Fruit fly (Drosophila melanogaster) whole organism, embryonic: ENCODE results near the gene Rab3-GEF.

Source experiments
- Asciz ChIP-seq: fragments of 200-800 bp; sonication (Bioruptor generic); optimal IDR thresholded peaks from 2 replicates; lab custom pipeline; 2017; ENCODE audit warnings: missing biosample characterization, mild to moderate bottlenecking, missing genetic modification characterization, missing genetic modification reagents
- Atf3 ChIP-seq: fragments of 200-800 bp; sonication (Bioruptor generic); optimal IDR thresholded peaks from 3 replicates; lab custom pipeline; 2016; ENCODE audit warnings: missing biosample characterization, missing genetic modification characterization
- Awh ChIP-seq: fragments of 200-800 bp; sonication (Bioruptor generic); IDR thresholded peaks from 2 replicates; pipeline ENCODE4, ENCODE4 v1.3.6; 2022; ENCODE audit warnings: missing biosample characterization, missing genetic modification characterization
- BEAF-32 ChIP-seq: fragments of 200-800 bp; sonication (Bioruptor generic); optimal IDR thresholded peaks from 3 replicates; lab custom pipeline; 2017; ENCODE audit warnings: missing biosample characterization, missing genetic modification characterization, mild to moderate bottlenecking, moderate library complexity, missing genetic modification reagents
- BtbVII ChIP-seq: fragments of 200-800 bp; sonication (Bioruptor generic); optimal IDR thresholded peaks from 3 replicates; lab custom pipeline; 2017; ENCODE audit warnings: missing biosample characterization, mild to moderate bottlenecking, missing genetic modification characterization
- C15 ChIP-seq: fragments of 200-800 bp; sonication (Bioruptor generic); IDR thresholded peaks from 3 replicates; pipeline ENCODE4 v1.3.6; 2022; ENCODE audit warnings: missing biosample characterization, missing genetic modification characterization
- CG10267 ChIP-seq: fragments of 200-800 bp; sonication (Bioruptor generic); optimal IDR thresholded peaks from 2 replicates; lab custom pipeline; 2018; ENCODE audit warnings: missing biosample characterization, mild to moderate bottlenecking, missing genetic modification characterization, moderate library complexity
- CG10321 ChIP-seq: fragments of 200-800 bp; sonication (Bioruptor generic); IDR thresholded peaks from 2 replicates; pipeline ENCODE4 v1.3.6; 2022; ENCODE audit warnings: missing biosample characterization, missing genetic modification characterization
- CG10565 ChIP-seq: fragments of 200-800 bp; sonication (Bioruptor generic); optimal IDR thresholded peaks from 3 replicates; lab custom pipeline; 2016; ENCODE audit warnings: missing biosample characterization, mild to moderate bottlenecking, missing genetic modification characterization
- CG10654 ChIP-seq: fragments of 200-800 bp; sonication (Bioruptor generic); optimal IDR thresholded peaks from 2 replicates; lab custom pipeline; 2016; ENCODE audit warnings: missing biosample characterization, missing genetic modification characterization
- CG11247 ChIP-seq: fragments of 200-800 bp; sonication (Bioruptor generic); IDR thresholded peaks from 2 replicates; pipeline ENCODE4 v1.3.6; 2022; ENCODE audit warnings: missing biosample characterization, missing genetic modification characterization
- CG13894 ChIP-seq: fragments of 200-800 bp; sonication (Bioruptor generic); optimal IDR thresholded peaks from 3 replicates; lab custom pipeline; 2018; ENCODE audit warnings: missing biosample characterization, mild to moderate bottlenecking, missing genetic modification characterization, moderate library complexity
- CG14014 ChIP-seq: fragments of 200-800 bp; sonication (Bioruptor generic); IDR thresholded peaks from 2 replicates; pipeline ENCODE4 v1.3.6; 2022; ENCODE audit warnings: missing biosample characterization, missing genetic modification characterization
- CG15011 ChIP-seq: fragments of 200-800 bp; sonication (Bioruptor generic); optimal IDR thresholded peaks from 3 replicates; lab custom pipeline; 2018; ENCODE audit warnings: missing biosample characterization, mild to moderate bottlenecking, missing genetic modification characterization
- CG15479 ChIP-seq: fragments of 200-800 bp; sonication (Bioruptor generic); optimal IDR thresholded peaks from 3 replicates; lab custom pipeline; 2019; ENCODE audit warnings: missing biosample characterization, mild to moderate bottlenecking, missing genetic modification characterization, moderate library complexity
- CG15514 ChIP-seq: fragments of 200-800 bp; sonication (Bioruptor generic); optimal IDR thresholded peaks from 3 replicates; lab custom pipeline; 2017; ENCODE audit warnings: missing biosample characterization, missing genetic modification characterization, mild to moderate bottlenecking, moderate library complexity, missing genetic modification reagents
- CG1603 ChIP-seq: fragments of 200-800 bp; sonication (Bioruptor generic); optimal IDR thresholded peaks from 2 replicates; lab custom pipeline; 2019; ENCODE audit warnings: missing biosample characterization, mild to moderate bottlenecking, missing genetic modification characterization, moderate library complexity
- CG17359 ChIP-seq: fragments of 200-800 bp; sonication (Bioruptor generic); optimal IDR thresholded peaks from 3 replicates; lab custom pipeline; 2018; ENCODE audit warnings: missing biosample characterization, mild to moderate bottlenecking, missing genetic modification characterization, moderate library complexity
- CG17802 ChIP-seq: fragments of 200-800 bp; sonication (Bioruptor generic); optimal IDR thresholded peaks from 2 replicates; lab custom pipeline; 2018; ENCODE audit warnings: missing biosample characterization, mild to moderate bottlenecking, missing genetic modification characterization, moderate library complexity
- CG3163 ChIP-seq: fragments of 200-800 bp; sonication (Bioruptor generic); optimal IDR thresholded peaks from 3 replicates; lab custom pipeline; 2016; ENCODE audit warnings: missing biosample characterization, missing genetic modification characterization
- CG34422 ChIP-seq: fragments of 200-800 bp; sonication (Bioruptor generic); IDR thresholded peaks from 3 replicates; pipeline ENCODE4 v1.3.6; 2022; ENCODE audit warnings: missing biosample characterization, missing genetic modification characterization
- CG4282 ChIP-seq: fragments of 200-800 bp; sonication (Bioruptor generic); optimal IDR thresholded peaks from 2 replicates; lab custom pipeline; 2016; ENCODE audit warnings: missing biosample characterization, missing genetic modification characterization
- CG4854 ChIP-seq: fragments of 200-800 bp; sonication (Bioruptor generic); optimal IDR thresholded peaks from 2 replicates; lab custom pipeline; 2016; ENCODE audit warnings: missing biosample characterization, missing genetic modification characterization, inconsistent platforms
- CG6765 ChIP-seq: fragments of 200-800 bp; sonication (Bioruptor generic); optimal IDR thresholded peaks from 3 replicates; lab custom pipeline; 2017; ENCODE audit warnings: missing biosample characterization, mild to moderate bottlenecking, missing genetic modification characterization
- CG7372 ChIP-seq: fragments of 200-800 bp; sonication (Bioruptor generic); IDR thresholded peaks from 2 replicates; pipeline ENCODE4 v1.3.6; 2022; ENCODE audit warnings: missing biosample characterization, missing genetic modification characterization
- CG7928 ChIP-seq: fragments of 200-800 bp; sonication (Bioruptor generic); optimal IDR thresholded peaks from 2 replicates; lab custom pipeline; 2017; ENCODE audit warnings: missing biosample characterization, mild to moderate bottlenecking, missing genetic modification characterization
- CG7987 ChIP-seq: fragments of 200-800 bp; sonication (Bioruptor generic); optimal IDR thresholded peaks from 2 replicates; lab custom pipeline; 2018; ENCODE audit warnings: missing biosample characterization, mild to moderate bottlenecking, missing genetic modification characterization, moderate library complexity
- Dbx ChIP-seq: fragments of 200-800 bp; sonication (Bioruptor generic); IDR thresholded peaks from 3 replicates; pipeline ENCODE4 v1.3.6; 2022; ENCODE audit warnings: missing biosample characterization, missing genetic modification characterization
- Deaf1 ChIP-seq: fragments of 200-800 bp; optimal IDR thresholded peaks from 3 replicates; lab custom pipeline; 2019; ENCODE audit warnings: missing biosample characterization, mild to moderate bottlenecking, missing genetic modification characterization, moderate library complexity
- Dip3 ChIP-seq: fragments of 200-800 bp; sonication (Bioruptor generic); optimal IDR thresholded peaks from 3 replicates; lab custom pipeline; 2016; ENCODE audit warnings: missing biosample characterization, missing genetic modification characterization
- Dll ChIP-seq: fragments of 200-800 bp; sonication (Bioruptor generic); IDR thresholded peaks from 4 replicates; pipeline ENCODE4 v1.3.6; 2022; ENCODE audit warnings: missing biosample characterization, missing genetic modification characterization; ENCODE audit not compliant: partially characterized antibody
- Drgx ChIP-seq: fragments of 200-800 bp; sonication (Bioruptor generic); IDR thresholded peaks from 2 replicates; pipeline ENCODE4 v1.3.6; 2022; ENCODE audit warnings: missing biosample characterization, missing genetic modification characterization
- Eip74EF ChIP-seq, 2 experiments: fragments of 200-800 bp in 1 of 2; fragments of >200 bp in 1 of 2; sonication (Bioruptor generic) in 1 of 2; optimal IDR thresholded peaks; 2 replicates each; lab custom pipeline; 2017 to 2019; ENCODE audit warnings: missing biosample characterization in 2 of 2, missing genetic modification characterization in 2 of 2, mild to moderate bottlenecking in 1 of 2, moderate library complexity in 1 of 2
- Ets65A ChIP-seq: fragments of 200-800 bp; sonication (Bioruptor generic); peaks from one replicate; lab custom pipeline; 2016; ENCODE audit warnings: missing biosample characterization, missing genetic modification characterization
- MTF-1 ChIP-seq: fragments of 200-800 bp; sonication (Bioruptor generic); optimal IDR thresholded peaks from 2 replicates; lab custom pipeline; 2018; ENCODE audit warnings: missing biosample characterization, mild to moderate bottlenecking, missing genetic modification characterization, borderline replicate concordance
- Med ChIP-seq: fragments of 200-800 bp; sonication (Bioruptor generic); peaks from one replicate; lab custom pipeline; 2016; ENCODE audit warnings: missing biosample characterization, missing genetic modification characterization, mild to moderate bottlenecking, inconsistent platforms, moderate library complexity
- Sox100B ChIP-seq: fragments of 200-800 bp; sonication (Bioruptor generic); optimal IDR thresholded peaks from 3 replicates; lab custom pipeline; 2018; ENCODE audit warnings: missing biosample characterization, mild to moderate bottlenecking, missing genetic modification characterization
- Sox102F ChIP-seq: fragments of 200-800 bp; sonication (Bioruptor generic); optimal IDR thresholded peaks from 2 replicates; lab custom pipeline; 2018; ENCODE audit warnings: missing biosample characterization, mild to moderate bottlenecking, missing genetic modification characterization, moderate library complexity
- dmrt99B ChIP-seq: fragments of 200-800 bp; sonication (Bioruptor generic); optimal IDR thresholded peaks from 2 replicates; lab custom pipeline; 2018; ENCODE audit warnings: missing biosample characterization, mild to moderate bottlenecking, missing genetic modification characterization, moderate library complexity
- dysf ChIP-seq: fragments of 200-800 bp; sonication (Bioruptor generic); IDR thresholded peaks from 3 replicates; pipeline ENCODE4 v1.3.6; 2022; ENCODE audit warnings: missing biosample characterization, missing genetic modification characterization
- en ChIP-seq: fragments of 200-800 bp; sonication (Bioruptor generic); optimal IDR thresholded peaks from 2 replicates; lab custom pipeline; 2016; ENCODE audit warnings: missing biosample characterization, missing genetic modification characterization
- esg ChIP-seq: fragments of 200-800 bp; sonication (Bioruptor generic); conservative IDR thresholded peaks from 2 replicates; pipeline ENCODE4 v1.3.6; 2022; ENCODE audit warnings: missing biosample characterization, missing genetic modification characterization
- gem ChIP-seq: fragments of 200-800 bp; sonication (Bioruptor generic); optimal IDR thresholded peaks from 2 replicates; lab custom pipeline; 2019; ENCODE audit warnings: missing biosample characterization, mild to moderate bottlenecking, missing genetic modification characterization, moderate library complexity
- knrl ChIP-seq: fragments of 200-800 bp; sonication (Bioruptor generic); IDR thresholded peaks from 3 replicates; pipeline ENCODE4 v1.3.6; 2022; ENCODE audit warnings: missing biosample characterization, missing genetic modification characterization; ENCODE audit not compliant: partially characterized antibody
- otp ChIP-seq: fragments of 200-800 bp; sonication (Bioruptor generic); IDR thresholded peaks from 3 replicates; pipeline ENCODE4, ENCODE4 v1.3.6; 2022; ENCODE audit warnings: missing biosample characterization, missing genetic modification characterization
- peb ChIP-seq: fragments of 200-800 bp; sonication (Bioruptor generic); IDR thresholded peaks from 2 replicates; pipeline ENCODE4 v1.3.6; 2022; ENCODE audit warnings: missing biosample characterization, missing genetic modification characterization
- pho ChIP-seq: fragments of 200-800 bp; sonication (Bioruptor generic); optimal IDR thresholded peaks from 2 replicates; lab custom pipeline; 2016; ENCODE audit warnings: missing biosample characterization, missing genetic modification characterization
- sc ChIP-seq, 3 experiments: fragments of >200 bp in 2 of 3; fragments of 200-800 bp in 1 of 3; sonication (Bioruptor generic) in 1 of 3; optimal IDR thresholded peaks; 2 replicates in 2 of 3; 3 replicates in 1 of 3; lab custom pipeline; 2017; ENCODE audit warnings: mild to moderate bottlenecking in 1 of 3, missing biosample characterization in 1 of 3, missing genetic modification characterization in 1 of 3, missing genetic modification reagents in 1 of 3
- shn ChIP-seq: fragments of 200-800 bp; sonication (Bioruptor generic); optimal IDR thresholded peaks from 3 replicates; lab custom pipeline; 2016; ENCODE audit warnings: missing biosample characterization, missing genetic modification characterization
- sr ChIP-seq: fragments of 200-800 bp; sonication (Bioruptor generic); IDR thresholded peaks from 3 replicates; pipeline ENCODE4 v1.3.6; 2022; ENCODE audit warnings: missing biosample characterization, missing genetic modification characterization
- unpg ChIP-seq: fragments of 200-800 bp; sonication (Bioruptor generic); optimal IDR thresholded peaks from 3 replicates; lab custom pipeline; 2018; ENCODE audit warnings: missing biosample characterization, mild to moderate bottlenecking, missing genetic modification characterization, moderate library complexity

Gene Rab3-GEF

dm6 chrX:15123418-15123994 lies 34.0 kb downstream of the Rab3-GEF start (continued):
- no peak for TF ChIP-seq CG1603 (tag; lab: Kevin White, UChicago)
- no peak for TF ChIP-seq Ets65A
- no peak for TF ChIP-seq CG7372 (GFP tag; lab: Robert Waterston, UW)
- no peak for TF ChIP-seq CG10321 (GFP tag; lab: Robert Waterston, UW)
- no peak for TF ChIP-seq esg (GFP tag; lab: Robert Waterston, UW)
- TF ChIP-seq CG4854 (GFP tag; lab: Kevin White, UChicago): no peak
- no peak for TF ChIP-seq CG7928
- no peak for TF ChIP-seq knrl (GFP tag; lab: Robert Waterston, UW)
- no peak for TF ChIP-seq CG3163 (GFP tag; lab: Kevin White, UChicago)
- TF ChIP-seq sc (optimal IDR thresholded peaks at IDR 0.05; lab: Kevin White, UChicago): no peak
- TF ChIP-seq sc (GFP tag; optimal IDR thresholded peaks at IDR 0.05; lab: Kevin White, UChicago): no peak
- TF ChIP-seq BEAF-32 (GFP tag; lab: Kevin White, UChicago): no peak
- no peak for TF ChIP-seq CG17802 (tag; lab: Kevin White, UChicago)
- TF ChIP-seq MTF-1: no peak
- peak; percentile 49 for TF ChIP-seq Sox102F (GFP tag; lab: Kevin White, UChicago)
- TF ChIP-seq CG17359 (tag; lab: Kevin White, UChicago): peak; percentile 8
- no peak for TF ChIP-seq Dip3 (GFP tag; lab: Kevin White, UChicago)
- no peak for TF ChIP-seq pho
- TF ChIP-seq Dbx (GFP tag; lab: Robert Waterston, UW): no peak
- TF ChIP-seq Drgx (GFP tag; lab: Robert Waterston, UW): peak; percentile 29; the same call in 1 of the 2 replicates
- no peak for TF ChIP-seq CG10267
- no peak for TF ChIP-seq CG15011 (GFP tag; lab: Kevin White, UChicago)
- peak; percentile 51 for TF ChIP-seq gem (tag; lab: Kevin White, UChicago)
- TF ChIP-seq CG7987 (GFP tag; lab: Kevin White, UChicago): no peak
- TF ChIP-seq Atf3: no peak
- TF ChIP-seq CG10654 (GFP tag; lab: Kevin White, UChicago): no peak
- TF ChIP-seq shn (GFP tag; lab: Kevin White, UChicago): no peak
- no peak for TF ChIP-seq CG15479
- no peak for TF ChIP-seq Awh
- TF ChIP-seq en (GFP tag; lab: Kevin White, UChicago): no peak
- no peak for TF ChIP-seq Dll (GFP tag; lab: Robert Waterston, UW)
- TF ChIP-seq CG34422 (GFP tag; lab: Robert Waterston, UW): no peak
- TF ChIP-seq CG6765 (GFP tag; lab: Kevin White, UChicago): no peak
- TF ChIP-seq CG10565 (GFP tag; lab: Kevin White, UChicago): no peak
- peak; percentile 44 for TF ChIP-seq Sox100B (GFP tag; lab: Kevin White, UChicago)
- no peak for TF ChIP-seq CG11247 (GFP tag; lab: Robert Waterston, UW)

- no peak for TF ChIP-seq dysf (GFP tag; lab: Robert Waterston, UW)
- no peak for TF ChIP-seq CG14014 (GFP tag; lab: Robert Waterston, UW)
- TF ChIP-seq otp (GFP tag; lab: Robert Waterston, UW): no peak
- 0 out of 3 replicates have a peak, but pooled peaks have one; percentile 8 for TF ChIP-seq sr (GFP tag; lab: Robert Waterston, UW)
- no peak for TF ChIP-seq BtbVII
- TF ChIP-seq CG15514 (GFP tag; lab: Kevin White, UChicago): peak; percentile 13
- TF ChIP-seq CG4282 (GFP tag; lab: Kevin White, UChicago): no peak
- TF ChIP-seq dmrt99B (tag; lab: Kevin White, UChicago): no peak
- no peak for TF ChIP-seq unpg (GFP tag; lab: Kevin White, UChicago)
- peak; percentile 89 for TF ChIP-seq Deaf1
- no peak for TF ChIP-seq Eip74EF (GFP tag; optimal IDR thresholded peaks at IDR 0.05; lab: Kevin White, UChicago)
- no peak for TF ChIP-seq Asciz (GFP tag; lab: Kevin White, UChicago)
- TF ChIP-seq C15: no peak
- no peak for TF ChIP-seq peb (GFP tag; lab: Robert Waterston, UW)
- TF ChIP-seq Med: peak; percentile 71
- TF ChIP-seq CG13894 (tag; lab: Kevin White, UChicago): peak; percentile 13
Observed at dm6 chrX:15125496-15125895, 36.0 kb downstream of the Rab3-GEF start, which contains the start of gene drd. drd (plus strand) TSS chrX:15125753.
